Fruit fly (Drosophila melanogaster): ENCODE results near the gene ghi.

DNA sequence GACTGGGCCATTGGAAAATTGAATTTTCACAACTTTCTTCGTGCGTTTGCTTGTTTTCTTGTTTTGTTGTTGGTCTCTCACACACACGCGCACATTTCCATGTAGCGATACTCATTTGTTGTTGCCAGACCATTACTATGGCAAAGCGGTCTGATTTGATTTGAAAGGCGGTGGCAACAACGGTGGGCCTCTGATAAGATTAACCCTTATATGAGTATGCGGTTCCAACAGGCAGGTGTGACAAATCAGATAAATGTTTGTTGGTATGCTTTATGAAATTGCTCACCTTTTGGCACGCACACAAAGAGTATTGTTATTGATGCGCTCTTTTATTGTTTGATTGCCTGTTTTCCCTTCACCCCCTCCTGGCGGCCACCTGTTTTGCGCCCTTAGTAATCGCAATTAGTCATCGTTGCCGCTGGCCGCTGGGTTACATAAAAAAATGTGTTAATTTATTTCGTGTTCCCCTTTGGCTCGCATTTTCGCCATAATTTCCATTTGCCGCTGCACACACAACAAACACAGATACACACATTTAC is 4.4 kb upstream of the ghi start:
- TF ChIP-seq h (GFP tag; optimal IDR thresholded peaks at IDR 0.05) = peak; percentile 45
- TF ChIP-seq dl (GFP tag; optimal IDR thresholded peaks at IDR 0.05; ENCODE audit: insufficient read depth in 1 of 2, partially characterized antibody in 2 of 2) = no peak
- peak; percentile 12 to 61 for TF ChIP-seq foxo (GFP tag; optimal IDR thresholded peaks at IDR 0.05)
- TF ChIP-seq Abd-B (GFP tag; optimal IDR thresholded peaks at IDR 0.05) = no peak
- no peak for TF ChIP-seq sage (GFP tag; optimal IDR thresholded peaks at IDR 0.05)
- TF ChIP-seq usp (GFP tag; optimal IDR thresholded peaks at IDR 0.05) = no peak
- no peak for TF ChIP-seq lola (GFP tag; optimal IDR thresholded peaks at IDR 0.05)
- TF ChIP-seq fru (GFP tag; optimal IDR thresholded peaks at IDR 0.05) = peak; percentile 49
- TF ChIP-seq Dif (GFP tag; optimal IDR thresholded peaks at IDR 0.05; ENCODE audit: partially characterized antibody) = no peak
- no peak for TF ChIP-seq dsf (GFP tag; optimal IDR thresholded peaks at IDR 0.05; ENCODE audit: borderline replicate concordance)
- TF ChIP-seq brk (GFP tag; optimal IDR thresholded peaks at IDR 0.05) = no peak
- no peak for TF ChIP-seq jim (GFP tag; optimal IDR thresholded peaks at IDR 0.05)
- TF ChIP-seq psq (GFP tag; optimal IDR thresholded peaks at IDR 0.05) = peak; percentile 62

Data from whole organism, wandering third instar larva.